Worm (Caenorhabditis elegans): ENCODE measurements around the gene T17A3.12.

The T17A3.12 gene

ce11 chrIII:187829-188228, 42.9 kb upstream of the T17A3.12 start, which contains the start of gene mxl-2:
mxl-2 (minus strand) TSS chrIII:188131.
- no peak for TF ChIP-seq spr-3 (GFP tag; optimal IDR thresholded peaks at IDR 0.05)
- TF ChIP-seq set-16 (GFP tag; IDR thresholded peaks at IDR 0.05), result peak; percentile 75
- no peak for TF ChIP-seq spr-1 (tag; optimal IDR thresholded peaks at IDR 0.05)
- no peak for TF ChIP-seq ztf-7 (tag; optimal IDR thresholded peaks at IDR 0.05)

DNA sequence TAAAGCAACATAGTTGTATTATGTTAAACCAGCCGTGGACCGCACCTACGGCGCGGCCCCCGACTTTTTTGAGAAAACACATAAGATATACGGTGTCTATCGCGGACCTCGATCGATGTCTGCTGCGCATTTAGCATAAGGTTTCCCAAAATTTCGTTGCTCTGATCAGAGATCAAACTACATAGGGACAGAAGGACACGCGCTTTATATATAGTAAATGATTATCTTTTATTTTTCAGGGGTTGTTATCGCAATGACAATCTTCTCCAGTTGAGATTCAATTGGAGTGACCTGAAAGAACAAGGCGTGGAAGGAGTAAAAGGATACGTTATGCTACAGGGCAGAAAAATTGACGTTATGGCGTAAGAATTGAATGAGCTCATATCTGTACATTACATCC, 40.9 kb upstream of the T17A3.12 start:
- peak; percentile 26 for TF ChIP-seq aha-1 (tag)

ce11 chrIII:184335-184734, 39.4 kb upstream of the T17A3.12 start:
- no peak for TF ChIP-seq nhr-111 (GFP tag; optimal IDR thresholded peaks at IDR 0.05)
- TF ChIP-seq ceh-28 (tag; optimal IDR thresholded peaks at IDR 0.05), result peak; percentile 24

DNA sequence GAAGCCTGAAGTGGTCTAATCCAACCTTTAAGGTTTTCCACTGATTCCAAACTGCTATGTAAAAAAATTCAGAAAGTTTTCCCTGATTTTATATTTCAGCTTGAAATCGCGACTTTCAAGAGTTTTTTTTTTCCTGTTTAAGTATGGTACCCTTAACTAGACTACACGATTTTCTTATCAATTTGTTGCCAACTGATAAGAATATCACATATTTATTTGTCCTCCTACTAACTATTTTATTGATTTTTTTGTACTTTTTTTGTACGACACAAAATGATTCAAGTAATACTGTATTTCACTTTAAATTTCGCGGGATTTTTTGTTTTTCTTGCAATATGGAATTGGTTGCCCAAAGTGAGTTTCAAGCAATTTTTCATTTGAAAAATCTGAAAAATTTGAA, 38.1 kb upstream of the T17A3.12 start:
- TF ChIP-seq nhr-28 (tag; optimal IDR thresholded peaks at IDR 0.05), result peak; percentile 69
- no peak for TF ChIP-seq nhr-76 (tag; optimal IDR thresholded peaks at IDR 0.05)
- peak; percentile 36 for TF ChIP-seq pqm-1 (tag; optimal IDR thresholded peaks at IDR 0.05)
- TF ChIP-seq nhr-77 (tag; optimal IDR thresholded peaks at IDR 0.05), result peak; percentile 53

DNA sequence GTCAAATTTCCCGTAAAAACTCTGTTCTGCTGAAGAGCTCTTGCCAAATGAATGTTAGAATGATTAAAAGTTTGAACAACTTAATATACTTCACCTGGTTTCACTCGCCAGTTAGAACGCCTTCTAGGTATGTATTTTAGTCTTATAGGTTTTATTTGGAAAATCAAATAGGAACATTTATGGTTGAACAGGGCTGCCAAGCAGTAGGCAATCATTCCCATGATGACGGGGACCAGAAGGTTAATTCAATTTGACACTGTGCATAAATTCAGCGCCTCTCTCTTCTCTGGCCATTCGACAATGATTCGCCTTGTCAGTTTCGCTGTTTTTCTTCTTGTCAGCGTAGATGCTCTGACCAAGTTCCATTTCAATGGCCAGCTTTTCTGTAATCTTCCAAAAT, 37.1 kb upstream of the T17A3.12 start, which contains the start of gene F40G9.15:
F40G9.15 (plus strand) TSS at position 301 of the 400 bp plus-strand sequence.
- TF ChIP-seq ceh-44 (GFP tag; IDR thresholded peaks at IDR 0.05), result no peak
- 0 out of 4 replicates have a peak, but pooled peaks of 1 of the 2 experiments have one; percentile 44 for TF ChIP-seq madf-5 (GFP tag; IDR thresholded peaks at IDR 0.05)

ce11 chrIII:180963-181362, 36.0 kb upstream of the T17A3.12 start, which contains the start of gene F40G9.5:
F40G9.5 (plus strand) TSS chrIII:181263.
- TF ChIP-seq F44E2.7 (GFP tag; IDR thresholded peaks at IDR 0.05) (no peak), spr-3 (GFP tag; optimal IDR thresholded peaks at IDR 0.05) (no peak), dmd-9 (GFP tag; IDR thresholded peaks at IDR 0.05) (no peak), R02D3.7 (tag; optimal IDR thresholded peaks at IDR 0.05) (no peak), zfp-2 (tag; optimal IDR thresholded peaks at IDR 0.05) (no peak), daf-12 (tag; optimal IDR thresholded peaks at IDR 0.05) (no peak), dmd-6 (GFP tag; IDR thresholded peaks at IDR 0.05) (no peak), ztf-7 (tag; optimal IDR thresholded peaks at IDR 0.05) (no peak), attf-4 (tag; optimal IDR thresholded peaks at IDR 0.05) (no peak)

DNA sequence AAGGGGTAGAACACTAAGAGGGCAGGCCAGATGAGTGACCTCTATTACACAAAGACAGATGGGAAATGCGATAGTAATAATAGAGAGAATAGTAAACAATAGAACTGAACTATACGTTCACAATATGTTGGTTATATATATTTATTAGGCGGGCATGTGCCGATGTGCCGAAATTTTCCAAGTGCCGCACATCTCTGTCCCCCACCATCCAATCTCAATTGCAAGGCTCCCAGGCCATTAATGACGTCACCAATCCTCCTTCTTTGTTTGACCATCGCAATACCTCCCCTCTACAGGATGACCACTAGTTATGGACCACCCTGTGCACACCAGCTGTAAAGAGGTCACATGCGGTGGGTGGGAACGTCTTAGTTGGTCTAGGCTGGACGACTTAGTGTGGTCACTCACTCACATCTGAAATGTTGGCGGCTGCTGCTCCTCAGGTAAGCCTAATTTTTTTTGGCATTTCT, 34.2 kb upstream of the T17A3.12 start, which contains the start of gene F40G9.6:
F40G9.6 (plus strand) TSS at position 420 of the 470 bp plus-strand sequence.
- TF ChIP-seq nhr-6 (tag; optimal IDR thresholded peaks at IDR 0.05), result no peak
- no peak for TF ChIP-seq nhr-28 (tag; optimal IDR thresholded peaks at IDR 0.05)
- no peak for TF ChIP-seq ceh-44 (GFP tag; IDR thresholded peaks at IDR 0.05)
- TF ChIP-seq rbr-2 (tag; optimal IDR thresholded peaks at IDR 0.05), result no peak
- no peak for TF ChIP-seq daf-8 (GFP tag; IDR thresholded peaks at IDR 0.05)

ce11 chrIII:178126-178525, 33.1 kb upstream of the T17A3.12 start:
- TF ChIP-seq F26F4.8 (GFP tag; conservative IDR thresholded peaks at IDR 0.05) (0 out of 2 replicates have a peak, but pooled peaks have one; percentile 30), arid-1 (GFP tag; conservative IDR thresholded peaks at IDR 0.05) (no peak)

ce11 chrIII:177715-178114, 32.7 kb upstream of the T17A3.12 start, which contains the start of gene F40G9.14:
F40G9.14 (minus strand) TSS chrIII:177815.
- peak; percentile 83 for TF ChIP-seq aha-1 (tag)
- TF ChIP-seq Y105C5A.15 (GFP tag; IDR thresholded peaks at IDR 0.05), result no peak
